Worm (Caenorhabditis elegans) whole organism, L2 larva: Measurements from ENCODE around the gene cest-7.

Experiments used
- ama-1 ChIP-seq: fragments of 150-350 bp; optimal IDR thresholded peaks from 2 replicates; lab custom pipeline; 2018; ENCODE audit warnings: inconsistent platforms
- blmp-1 ChIP-seq: sonication (generic microtip); optimal IDR thresholded peaks from 2 replicates; lab custom pipeline; 2017; ENCODE audit warnings: missing genetic modification characterization, mild to moderate bottlenecking, missing compliant biosample characterization, antibody characterized with exemption, moderate library complexity; ENCODE audit not compliant: insufficient read depth
- ceh-82 ChIP-seq: fragments of 150-350 bp; optimal IDR thresholded peaks from 2 replicates; lab custom pipeline; 2014; ENCODE audit warnings: missing biosample characterization, missing genetic modification characterization
- fos-1 ChIP-seq: fragments of 150-350 bp; optimal IDR thresholded peaks from 2 replicates; lab custom pipeline; 2014; ENCODE audit warnings: missing biosample characterization, missing genetic modification characterization
- lin-11 ChIP-seq: fragments of 150-350 bp; sonication (generic microtip); optimal IDR thresholded peaks from 2 replicates; lab custom pipeline; 2014; ENCODE audit warnings: missing biosample characterization, missing genetic modification characterization, inconsistent platforms, mixed read lengths
- nhr-11 ChIP-seq: fragments of 150-350 bp; optimal IDR thresholded peaks from 2 replicates; lab custom pipeline; 2014; ENCODE audit warnings: missing biosample characterization, missing genetic modification characterization
- nhr-12 ChIP-seq: fragments of 150-350 bp; optimal IDR thresholded peaks from 2 replicates; lab custom pipeline; 2014; ENCODE audit warnings: missing biosample characterization, missing genetic modification characterization
- nhr-23 ChIP-seq: fragments of 150-350 bp; optimal IDR thresholded peaks from 2 replicates; lab custom pipeline; 2014; ENCODE audit warnings: missing biosample characterization, missing genetic modification reagents, missing genetic modification characterization
- sem-4 ChIP-seq: fragments of 150-350 bp; optimal IDR thresholded peaks from 2 replicates; lab custom pipeline; 2014; ENCODE audit warnings: missing biosample characterization, missing genetic modification reagents, missing genetic modification characterization
- skn-1 ChIP-seq: sonication (generic microtip); optimal IDR thresholded peaks from 2 replicates; lab custom pipeline; 2017; ENCODE audit warnings: missing biosample characterization, missing genetic modification characterization
- sma-3 ChIP-seq: sonication (generic microtip); optimal IDR thresholded peaks from 2 replicates; lab custom pipeline; 2016; ENCODE audit warnings: missing genetic modification reagents, missing genetic modification characterization, missing compliant biosample characterization
- snpc-4 ChIP-seq: fragments of 150-350 bp; optimal IDR thresholded peaks from 2 replicates; lab custom pipeline; 2014; ENCODE audit warnings: missing biosample characterization, missing genetic modification characterization
- ztf-1 ChIP-seq: fragments of 200-800 bp; sonication (Bioruptor generic); conservative IDR thresholded peaks from 2 replicates; pipeline ENCODE4 v1.3.6; 2022; ENCODE audit warnings: missing genetic modification characterization, missing compliant biosample characterization
- ztf-11 ChIP-seq: sonication (generic microtip); optimal IDR thresholded peaks from 2 replicates; lab custom pipeline; 2017; ENCODE audit warnings: missing biosample characterization, missing genetic modification characterization

- TF ChIP-seq nhr-12 (tag; lab: Kevin White, UChicago) (no peak), nhr-11 (tag; lab: Kevin White, UChicago) (no peak), sem-4 (tag; lab: Kevin White, UChicago) (no peak), snpc-4 (tag; lab: Kevin White, UChicago) (no peak), nhr-23 (no peak), lin-11 (tag; lab: Kevin White, UChicago) (no peak), ceh-82 (tag; lab: Kevin White, UChicago) (no peak), blmp-1 (tag; lab: Kevin White, UChicago) (no peak), ztf-11 (tag; lab: Kevin White, UChicago) (no peak), skn-1 (tag; lab: Kevin White, UChicago) (no peak), sma-3 (no peak), ama-1 (lab: Kevin White, UChicago) (no peak), ztf-1 (no peak), fos-1 (tag; lab: Kevin White, UChicago) (no peak)
These were observed 12.8 kb upstream of the cest-7 start, which contains the start of gene C23H4.8 for ce11 chrX:12216943-12217342.
